Fruit fly (Drosophila melanogaster) whole organism, embryonic: Measurements from ENCODE around the gene ea.
A peak's percentile ranks its signal among the peaks of the same experiment; 100 is the strongest.

ENCODE experiments used
- CG11085 ChIP-seq: fragments of 200-800 bp; sonication (Bioruptor generic); IDR thresholded peaks from 2 replicates; pipeline ENCODE4 v1.3.6; 2022; ENCODE audit warnings: missing biosample characterization, missing genetic modification characterization
- CG11398 ChIP-seq: fragments of 200-800 bp; sonication (Bioruptor generic); optimal IDR thresholded peaks from 2 replicates; lab custom pipeline; 2016; ENCODE audit warnings: missing biosample characterization, missing genetic modification characterization
- CG12104 ChIP-seq: fragments of 200-800 bp; sonication (Bioruptor generic); optimal IDR thresholded peaks from 3 replicates; lab custom pipeline; 2016; ENCODE audit warnings: missing biosample characterization, missing genetic modification characterization
- CG12744 ChIP-seq: fragments of 200-800 bp; sonication (Bioruptor generic); optimal IDR thresholded peaks from 2 replicates; lab custom pipeline; 2016; ENCODE audit warnings: missing biosample characterization, missing genetic modification characterization
- CG12942 ChIP-seq: fragments of 200-800 bp; sonication (Bioruptor generic); optimal IDR thresholded peaks from 3 replicates; lab custom pipeline; 2016; ENCODE audit warnings: missing biosample characterization, missing genetic modification characterization
- CG13296 ChIP-seq: fragments of 200-800 bp; sonication (Bioruptor generic); optimal IDR thresholded peaks from 3 replicates; lab custom pipeline; 2018; ENCODE audit warnings: missing biosample characterization, mild to moderate bottlenecking, missing genetic modification characterization
- CG13624 ChIP-seq: fragments of 200-800 bp; sonication (Bioruptor generic); optimal IDR thresholded peaks from 2 replicates; lab custom pipeline; 2016; ENCODE audit warnings: missing biosample characterization, missing genetic modification characterization
- CG15011 ChIP-seq: fragments of 200-800 bp; sonication (Bioruptor generic); optimal IDR thresholded peaks from 3 replicates; lab custom pipeline; 2018; ENCODE audit warnings: missing biosample characterization, mild to moderate bottlenecking, missing genetic modification characterization
- CG15479 ChIP-seq: fragments of 200-800 bp; sonication (Bioruptor generic); optimal IDR thresholded peaks from 3 replicates; lab custom pipeline; 2019; ENCODE audit warnings: missing biosample characterization, mild to moderate bottlenecking, missing genetic modification characterization, moderate library complexity
- CG1602 ChIP-seq: fragments of 200-800 bp; sonication (Bioruptor generic); optimal IDR thresholded peaks from 3 replicates; lab custom pipeline; 2016; ENCODE audit warnings: missing biosample characterization, missing genetic modification characterization
- CG1832 ChIP-seq: fragments of 200-800 bp; sonication (Bioruptor generic); optimal IDR thresholded peaks from 2 replicates; lab custom pipeline; 2017; ENCODE audit warnings: missing biosample characterization, mild to moderate bottlenecking, missing genetic modification characterization, inconsistent platforms
- CG2712 ChIP-seq: fragments of 200-800 bp; optimal IDR thresholded peaks from 3 replicates; lab custom pipeline; 2019; ENCODE audit warnings: missing biosample characterization, mild to moderate bottlenecking, missing genetic modification characterization, moderate library complexity
- CG34422 ChIP-seq: fragments of 200-800 bp; sonication (Bioruptor generic); IDR thresholded peaks from 3 replicates; pipeline ENCODE4 v1.3.6; 2022; ENCODE audit warnings: missing biosample characterization, missing genetic modification characterization
- CG3838 ChIP-seq: fragments of 200-800 bp; sonication (Bioruptor generic); optimal IDR thresholded peaks from 3 replicates; lab custom pipeline; 2016; ENCODE audit warnings: missing biosample characterization, missing genetic modification characterization
- CG4328 ChIP-seq: fragments of 200-800 bp; sonication (Bioruptor generic); optimal IDR thresholded peaks from 3 replicates; lab custom pipeline; 2017; ENCODE audit warnings: missing biosample characterization, missing genetic modification reagents, missing genetic modification characterization
- CG6175 ChIP-seq: fragments of 200-800 bp; sonication (Bioruptor generic); IDR thresholded peaks from 3 replicates; pipeline ENCODE4 v1.3.6; 2022; ENCODE audit warnings: missing biosample characterization, missing genetic modification characterization
- CG6765 ChIP-seq: fragments of 200-800 bp; sonication (Bioruptor generic); optimal IDR thresholded peaks from 3 replicates; lab custom pipeline; 2017; ENCODE audit warnings: missing biosample characterization, mild to moderate bottlenecking, missing genetic modification characterization
- CG6813 ChIP-seq: fragments of 200-800 bp; sonication (Bioruptor generic); optimal IDR thresholded peaks from 2 replicates; lab custom pipeline; 2017; ENCODE audit warnings: missing biosample characterization, missing genetic modification characterization, mild to moderate bottlenecking, moderate library complexity, missing genetic modification reagents
- CG8478 ChIP-seq: fragments of >200 bp; optimal IDR thresholded peaks from 2 replicates; lab custom pipeline; 2018
- CG9437 ChIP-seq: fragments of 200-800 bp; sonication (Bioruptor generic); optimal IDR thresholded peaks from 2 replicates; lab custom pipeline; 2018; ENCODE audit warnings: missing biosample characterization, mild to moderate bottlenecking, missing genetic modification characterization
- CG9609 ChIP-seq: fragments of 200-800 bp; sonication (Bioruptor generic); optimal IDR thresholded peaks from 3 replicates; lab custom pipeline; 2016; ENCODE audit warnings: missing biosample characterization, missing genetic modification characterization
- CkIIα-i1 ChIP-seq: fragments of 200-800 bp; sonication (Bioruptor generic); IDR thresholded peaks from 2 replicates; pipeline ENCODE4 v1.3.6; 2022; ENCODE audit warnings: missing biosample characterization, missing genetic modification characterization
- Drgx ChIP-seq: fragments of 200-800 bp; sonication (Bioruptor generic); IDR thresholded peaks from 2 replicates; pipeline ENCODE4 v1.3.6; 2022; ENCODE audit warnings: missing biosample characterization, missing genetic modification characterization
- HLH54F ChIP-seq: fragments of 200-800 bp; sonication (Bioruptor generic); optimal IDR thresholded peaks from 3 replicates; lab custom pipeline; 2016; ENCODE audit warnings: missing biosample characterization, missing genetic modification characterization
- Lhr ChIP-seq: fragments of 200-800 bp; sonication (Bioruptor generic); optimal IDR thresholded peaks from 3 replicates; lab custom pipeline; 2017; ENCODE audit warnings: mild to moderate bottlenecking, missing biosample characterization, missing genetic modification reagents, missing genetic modification characterization
- PHDP ChIP-seq: fragments of 200-800 bp; sonication (Bioruptor generic); optimal IDR thresholded peaks from 3 replicates; lab custom pipeline; 2018; ENCODE audit warnings: missing biosample characterization, mild to moderate bottlenecking, missing genetic modification characterization, moderate library complexity
- Rx ChIP-seq: fragments of 200-800 bp; sonication (Bioruptor generic); IDR thresholded peaks from 2 replicates; pipeline ENCODE4 v1.3.6; 2022; ENCODE audit warnings: missing biosample characterization, missing genetic modification characterization
- TFAM ChIP-seq: fragments of 200-800 bp; sonication (Bioruptor generic); optimal IDR thresholded peaks from 2 replicates; lab custom pipeline; 2017; ENCODE audit warnings: missing biosample characterization, missing genetic modification characterization, inconsistent platforms
- ac ChIP-seq: fragments of 200-800 bp; sonication (Bioruptor generic); optimal IDR thresholded peaks from 3 replicates; lab custom pipeline; 2017; ENCODE audit warnings: missing biosample characterization, mild to moderate bottlenecking, missing genetic modification characterization
- aop ChIP-seq: fragments of 200-800 bp; sonication (Bioruptor generic); IDR thresholded peaks from 2 replicates; pipeline ENCODE4 v1.3.6; 2022; ENCODE audit warnings: missing biosample characterization, missing genetic modification characterization
- ato ChIP-seq: fragments of 200-800 bp; sonication (Bioruptor generic); IDR thresholded peaks from 2 replicates; pipeline ENCODE4 v1.3.6; 2022; ENCODE audit warnings: missing biosample characterization, missing genetic modification characterization; ENCODE audit not compliant: partially characterized antibody
- az2 ChIP-seq: fragments of 200-800 bp; sonication (Bioruptor generic); optimal IDR thresholded peaks from 3 replicates; lab custom pipeline; 2016; ENCODE audit warnings: missing biosample characterization, missing genetic modification characterization
- btn ChIP-seq: fragments of 200-800 bp; sonication (Bioruptor generic); optimal IDR thresholded peaks from 2 replicates; lab custom pipeline; 2016; ENCODE audit warnings: missing biosample characterization, missing genetic modification characterization
- corto ChIP-seq: fragments of 200-800 bp; sonication (Bioruptor generic); optimal IDR thresholded peaks from 2 replicates; lab custom pipeline; 2016; ENCODE audit warnings: missing biosample characterization, mild to moderate bottlenecking, missing genetic modification characterization, moderate library complexity
- dan ChIP-seq: fragments of 200-800 bp; sonication (Bioruptor generic); IDR thresholded peaks from 2 replicates; pipeline ENCODE4 v1.3.6; 2022; ENCODE audit warnings: missing biosample characterization, missing genetic modification characterization
- danr ChIP-seq: fragments of 200-800 bp; sonication (Bioruptor generic); IDR thresholded peaks from 2 replicates; pipeline ENCODE4 v1.3.6; 2022; ENCODE audit warnings: missing biosample characterization, missing genetic modification characterization
- dmrt99B ChIP-seq: fragments of 200-800 bp; sonication (Bioruptor generic); optimal IDR thresholded peaks from 2 replicates; lab custom pipeline; 2018; ENCODE audit warnings: missing biosample characterization, mild to moderate bottlenecking, missing genetic modification characterization, moderate library complexity
- dpn ChIP-seq, 2 experiments: fragments of 200-800 bp; sonication (Bioruptor generic); optimal IDR thresholded peaks; 3 replicates each; lab custom pipeline; 2016; ENCODE audit warnings: missing biosample characterization in 2 of 2, missing genetic modification characterization in 2 of 2
- fu2 ChIP-seq: fragments of 200-800 bp; sonication (Bioruptor generic); optimal IDR thresholded peaks from 2 replicates; lab custom pipeline; 2016; ENCODE audit warnings: missing biosample characterization, missing genetic modification characterization
- grau ChIP-seq: fragments of 200-800 bp; optimal IDR thresholded peaks from 3 replicates; lab custom pipeline; 2019; ENCODE audit warnings: missing biosample characterization, mild to moderate bottlenecking, missing genetic modification characterization, moderate library complexity
- her ChIP-seq: fragments of 200-800 bp; sonication (Bioruptor generic); optimal IDR thresholded peaks from 2 replicates; lab custom pipeline; 2016; ENCODE audit warnings: missing biosample characterization, missing genetic modification characterization
- inv ChIP-seq: fragments of 200-800 bp; sonication (Bioruptor generic); IDR thresholded peaks from 2 replicates; pipeline ENCODE4 v1.3.6; 2022; ENCODE audit warnings: missing biosample characterization, missing genetic modification characterization; ENCODE audit not compliant: partially characterized antibody
- nom ChIP-seq: fragments of 200-800 bp; sonication (Bioruptor generic); optimal IDR thresholded peaks from 2 replicates; lab custom pipeline; 2017; ENCODE audit warnings: missing biosample characterization, missing genetic modification characterization, mild to moderate bottlenecking, moderate library complexity, missing genetic modification reagents
- odd ChIP-seq: fragments of 200-800 bp; sonication (Bioruptor generic); optimal IDR thresholded peaks from 2 replicates; lab custom pipeline; 2017; ENCODE audit warnings: missing biosample characterization, mild to moderate bottlenecking, missing genetic modification characterization
- pan ChIP-seq, 4 experiments: fragments of >200 bp in 3 of 4; fragments of 200-800 bp in 1 of 4; sonication (Bioruptor generic) in 1 of 4; optimal IDR thresholded peaks in 3 of 4; IDR thresholded peaks in 1 of 4; 2 replicates each; pipeline versions ENCODE4 v1.3.6 to Lab custom; 2017 to 2022; ENCODE audit warnings: missing biosample characterization in 2 of 4, missing genetic modification characterization in 2 of 4, mixed read lengths in 1 of 4
- pfk ChIP-seq: fragments of 200-800 bp; sonication (Bioruptor generic); optimal IDR thresholded peaks from 2 replicates; lab custom pipeline; 2018; ENCODE audit warnings: missing biosample characterization, mild to moderate bottlenecking, missing genetic modification characterization, moderate library complexity
- so ChIP-seq: fragments of 200-800 bp; sonication (Bioruptor generic); IDR thresholded peaks from 3 replicates; pipeline ENCODE4 v1.3.6; 2022; ENCODE audit warnings: missing biosample characterization, missing genetic modification characterization
- trem ChIP-seq: fragments of 200-800 bp; optimal IDR thresholded peaks from 3 replicates; lab custom pipeline; 2019; ENCODE audit warnings: missing biosample characterization, mild to moderate bottlenecking, missing genetic modification characterization, moderate library complexity
- unc-4 ChIP-seq: fragments of 200-800 bp; sonication (Bioruptor generic); IDR thresholded peaks from 2 replicates; pipeline ENCODE4 v1.3.6; 2022; ENCODE audit warnings: missing biosample characterization, missing genetic modification characterization; ENCODE audit not compliant: partially characterized antibody
- vnd ChIP-seq: fragments of 200-800 bp; sonication (Bioruptor generic); IDR thresholded peaks from 3 replicates; pipeline ENCODE4 v1.3.6; 2022; ENCODE audit warnings: missing biosample characterization, missing genetic modification characterization; ENCODE audit not compliant: partially characterized antibody
- wek ChIP-seq: fragments of 200-800 bp; sonication (Bioruptor generic); optimal IDR thresholded peaks from 3 replicates; lab custom pipeline; 2018; ENCODE audit warnings: missing biosample characterization, mild to moderate bottlenecking, missing genetic modification characterization, moderate library complexity

The ea gene

dm6 chr3R:15330472-15330871 is 1.9 kb downstream of the ea start, which contains the start of gene mRpL9 (continued):
- no peak for TF ChIP-seq Rx
- no peak for TF ChIP-seq odd (GFP tag; lab: Kevin White, UChicago)
- no peak for TF ChIP-seq CG6813 (GFP tag; lab: Kevin White, UChicago)
- TF ChIP-seq CG9609 (GFP tag; lab: Kevin White, UChicago): no peak
- TF ChIP-seq CG12744 (GFP tag; lab: Kevin White, UChicago): peak; percentile 5
- TF ChIP-seq PHDP: peak; percentile 32
- no peak for TF ChIP-seq ato
- TF ChIP-seq CG15011: no peak
- TF ChIP-seq HLH54F (GFP tag; lab: Kevin White, UChicago): no peak
- TF ChIP-seq Drgx (GFP tag; lab: Robert Waterston, UW): no peak
- no peak for TF ChIP-seq CG11398 (GFP tag; lab: Kevin White, UChicago)
- no peak for TF ChIP-seq dan
- TF ChIP-seq pfk (GFP tag; lab: Kevin White, UChicago): no peak
- TF ChIP-seq CG12942 (GFP tag; lab: Kevin White, UChicago): no peak
- no peak for TF ChIP-seq az2 (GFP tag; lab: Kevin White, UChicago)
- no peak for TF ChIP-seq fu2 (GFP tag; lab: Kevin White, UChicago)
- TF ChIP-seq btn (GFP tag; lab: Kevin White, UChicago): no peak
- no peak for TF ChIP-seq inv (GFP tag; lab: Robert Waterston, UW)
- TF ChIP-seq corto (GFP tag; lab: Kevin White, UChicago): no peak
- no peak for TF ChIP-seq CG6765 (GFP tag; lab: Kevin White, UChicago)
- TF ChIP-seq CG2712 (tag; lab: Kevin White, UChicago): peak; percentile 34
- no peak for TF ChIP-seq so (GFP tag; lab: Robert Waterston, UW)
- TF ChIP-seq her (GFP tag; lab: Kevin White, UChicago): no peak
- TF ChIP-seq CG34422 (GFP tag; lab: Robert Waterston, UW): no peak
- no peak for TF ChIP-seq vnd
- TF ChIP-seq CG1832 (GFP tag; lab: Kevin White, UChicago): no peak
- no peak for TF ChIP-seq CG3838
- peak; percentile 30 for TF ChIP-seq CG13624 (GFP tag; lab: Kevin White, UChicago)
- TF ChIP-seq nom (GFP tag; lab: Kevin White, UChicago): no peak
- TF ChIP-seq CG13296: no peak
- TF ChIP-seq CG9437: peak; percentile 90
- TF ChIP-seq TFAM: no peak
- TF ChIP-seq dpn (GFP tag; optimal IDR thresholded peaks at IDR 0.05; lab: Kevin White, UChicago): peak in 1 of 2 experiments; percentile 34
- TF ChIP-seq CG15479 (GFP tag; lab: Kevin White, UChicago): no peak
- no peak for TF ChIP-seq wek (GFP tag; lab: Kevin White, UChicago)
- no peak for TF ChIP-seq CkIIα-i1 (GFP tag; lab: Robert Waterston, UW)
- no peak for TF ChIP-seq pan (optimal IDR thresholded peaks at IDR 0.05; lab: Kevin White, UChicago)
- peak in 1 of 2 experiments; percentile 16 for TF ChIP-seq pan (GFP tag; optimal IDR thresholded peaks at IDR 0.05 in 1 of 2, IDR thresholded peaks at IDR 0.05 in 1 of 2)
- peak; percentile 67 for TF ChIP-seq trem (tag; lab: Kevin White, UChicago)
- no peak for TF ChIP-seq CG11085 (GFP tag; lab: Robert Waterston, UW)
- TF ChIP-seq dmrt99B: no peak
- no peak for TF ChIP-seq CG8478 (lab: Kevin White, UChicago)
- TF ChIP-seq Lhr (GFP tag; lab: Kevin White, UChicago): no peak
- TF ChIP-seq grau (tag; lab: Kevin White, UChicago): peak; percentile 39
- TF ChIP-seq CG12104 (GFP tag; lab: Kevin White, UChicago): no peak
- TF ChIP-seq aop (GFP tag; lab: Robert Waterston, UW): no peak
- no peak for TF ChIP-seq danr (GFP tag; lab: Robert Waterston, UW)
- no peak for TF ChIP-seq CG4328 (GFP tag; lab: Kevin White, UChicago)
- peak; percentile 39; the same call in 1 of the 2 replicates for TF ChIP-seq unc-4 (GFP tag; lab: Robert Waterston, UW)
- no peak for TF ChIP-seq CG1602 (GFP tag; lab: Kevin White, UChicago)
- no peak for TF ChIP-seq CG6175 (GFP tag; lab: Robert Waterston, UW)
- no peak for TF ChIP-seq ac
